ENCODE assay signal across 1 worm cellular context in genomic region chrIV:7663006-7663405, ce11.
TF ChIP-seq lines count a peak whose summit lies in the region.

No protein-coding gene starts in this region.

TF ChIP-seq in whole organism, L4 larva, 104 proteins besides CTCF, POLR2A, EP300 and RAD21 (continued from another document):
- TF ChIP-seq arid-1 (GFP tag; conservative IDR thresholded peaks at IDR 0.05; lab: Robert Waterston, UW) (no peak), hmg-1.1 (GFP tag; IDR thresholded peaks at IDR 0.05; lab: Robert Waterston, UW) (peak; percentile 53), set-16 (GFP tag; IDR thresholded peaks at IDR 0.05; lab: Robert Waterston, UW) (no peak), duxl-1 (tag; optimal IDR thresholded peaks at IDR 0.05; lab: Kevin White, UChicago; ENCODE audit: poor library complexity) (no peak), mxl-2 (GFP tag; conservative IDR thresholded peaks at IDR 0.05; lab: Robert Waterston, UW) (no peak), pqm-1 (tag; optimal IDR thresholded peaks at IDR 0.05; lab: Kevin White, UChicago) (no peak), tag-97 (GFP tag; IDR thresholded peaks at IDR 0.05; lab: Robert Waterston, UW) (no peak), lin-13 (GFP tag; optimal IDR thresholded peaks at IDR 0.05; lab: Kevin White, UChicago) (no peak), hlh-30 (tag; optimal IDR thresholded peaks at IDR 0.05; lab: Kevin White, UChicago; ENCODE audit: insufficient read depth) (no peak), lir-3 (tag; optimal IDR thresholded peaks at IDR 0.05; lab: Kevin White, UChicago) (no peak), nhr-10 (tag; optimal IDR thresholded peaks at IDR 0.05; lab: Kevin White, UChicago) (no peak), Y5F2A.4 (GFP tag; optimal IDR thresholded peaks at IDR 0.05; lab: Kevin White, UChicago) (no peak), nhr-6 (tag; optimal IDR thresholded peaks at IDR 0.05; lab: Kevin White, UChicago) (no peak), nhr-76 (tag; optimal IDR thresholded peaks at IDR 0.05; lab: Kevin White, UChicago) (no peak), egl-27 (tag; optimal IDR thresholded peaks at IDR 0.05; lab: Kevin White, UChicago) (no peak), egl-43 (GFP tag; IDR thresholded peaks at IDR 0.05; lab: Robert Waterston, UW) (no peak), lim-7 (GFP tag; IDR thresholded peaks at IDR 0.05; lab: Robert Waterston, UW) (no peak), unc-62 (GFP tag; optimal IDR thresholded peaks at IDR 0.05 in 1 of 2; lab: Kevin White, UChicago) (peak in 1 of 2 experiments; percentile 82), unc-62 (tag; optimal IDR thresholded peaks at IDR 0.05; lab: Kevin White, UChicago) (no peak), F49E8.2 (tag; optimal IDR thresholded peaks at IDR 0.05; lab: Kevin White, UChicago; ENCODE audit: borderline replicate concordance) (no peak), mes-2 (tag; optimal IDR thresholded peaks at IDR 0.05; lab: Kevin White, UChicago; ENCODE audit: poor library complexity, severe bottlenecking) (no peak), saeg-2 (GFP tag; IDR thresholded peaks at IDR 0.05; lab: Robert Waterston, UW) (no peak), mdl-1 (tag; optimal IDR thresholded peaks at IDR 0.05; lab: Kevin White, UChicago) (no peak), ceh-20 (GFP tag; IDR thresholded peaks at IDR 0.05; lab: Robert Waterston, UW) (peak; percentile 38; the same call in 1 of the 2 replicates), nhr-237 (tag; optimal IDR thresholded peaks at IDR 0.05; lab: Kevin White, UChicago) (no peak), unc-130 (GFP tag; optimal IDR thresholded peaks at IDR 0.05; lab: Kevin White, UChicago) (no peak), zfp-2 (tag; optimal IDR thresholded peaks at IDR 0.05; lab: Kevin White, UChicago) (no peak), daf-12 (tag; optimal IDR thresholded peaks at IDR 0.05; lab: Kevin White, UChicago) (no peak), ztf-7 (tag; optimal IDR thresholded peaks at IDR 0.05; lab: Kevin White, UChicago) (no peak)
